Worm (Caenorhabditis elegans) whole organism, late embryonic: ENCODE results near the gene C34B4.4.

Experiments
- C38D4.7 ChIP-seq: fragments of 200-800 bp; sonication (Bioruptor generic); optimal IDR thresholded peaks from 2 replicates; lab custom pipeline; 2018; ENCODE audit warnings: mild to moderate bottlenecking, missing genetic modification characterization, moderate library complexity, missing compliant biosample characterization
- ahr-1 ChIP-seq: sonication (generic microtip); optimal IDR thresholded peaks from 2 replicates; lab custom pipeline; 2016; ENCODE audit warnings: missing genetic modification characterization, missing compliant biosample characterization
- ama-1 ChIP-seq: fragments of 150-350 bp; optimal IDR thresholded peaks from 2 replicates; lab custom pipeline; 2014
- ceh-14 ChIP-seq: sonication (generic microtip); optimal IDR thresholded peaks from 2 replicates; lab custom pipeline; 2016; ENCODE audit warnings: missing genotype, missing genetic modification characterization, missing compliant biosample characterization
- ceh-18 ChIP-seq: sonication (generic microtip); optimal IDR thresholded peaks from 2 replicates; lab custom pipeline; 2016; ENCODE audit warnings: missing genetic modification characterization, missing compliant biosample characterization
- ceh-19 ChIP-seq: fragments of 200-800 bp; sonication (Bioruptor generic); optimal IDR thresholded peaks from 2 replicates; lab custom pipeline; 2018; ENCODE audit warnings: mild to moderate bottlenecking, missing genetic modification characterization, missing compliant biosample characterization
- ceh-2 ChIP-seq: sonication (generic microtip); optimal IDR thresholded peaks from 2 replicates; lab custom pipeline; 2016; ENCODE audit warnings: missing genotype, missing genetic modification characterization, missing compliant biosample characterization
- ceh-24 ChIP-seq: sonication (generic microtip); optimal IDR thresholded peaks from 2 replicates; lab custom pipeline; 2016; ENCODE audit warnings: mild to moderate bottlenecking, missing genetic modification characterization, missing compliant biosample characterization
- ceh-31 ChIP-seq: sonication (generic microtip); optimal IDR thresholded peaks from 2 replicates; lab custom pipeline; 2016; ENCODE audit warnings: missing genetic modification characterization, missing compliant biosample characterization
- ceh-34 ChIP-seq: sonication (generic microtip); optimal IDR thresholded peaks from 2 replicates; lab custom pipeline; 2016; ENCODE audit warnings: mild to moderate bottlenecking, missing genetic modification characterization, missing compliant biosample characterization
- ceh-48 ChIP-seq: sonication (generic microtip); optimal IDR thresholded peaks from 2 replicates; lab custom pipeline; 2016; ENCODE audit warnings: missing genetic modification characterization, inconsistent platforms, missing compliant biosample characterization
- ceh-6 ChIP-seq: fragments of 200-800 bp; sonication (Bioruptor generic); optimal IDR thresholded peaks from 2 replicates; lab custom pipeline; 2018; ENCODE audit warnings: mild to moderate bottlenecking, missing genetic modification characterization, missing compliant biosample characterization
- dmd-4 ChIP-seq: sonication (generic microtip); optimal IDR thresholded peaks from 2 replicates; lab custom pipeline; 2016; ENCODE audit warnings: borderline replicate concordance, missing genetic modification characterization, missing compliant biosample characterization
- elt-2 ChIP-seq: sonication (generic microtip); optimal IDR thresholded peaks from 2 replicates; lab custom pipeline; 2016; ENCODE audit warnings: missing genetic modification reagents, missing genetic modification characterization, missing compliant biosample characterization
- elt-4 ChIP-seq: sonication (generic microtip); optimal IDR thresholded peaks from 2 replicates; lab custom pipeline; 2016; ENCODE audit warnings: missing genetic modification characterization, missing compliant biosample characterization
- ets-4 ChIP-seq: sonication (generic microtip); optimal IDR thresholded peaks from 2 replicates; lab custom pipeline; 2016; ENCODE audit warnings: missing genetic modification characterization, missing compliant biosample characterization
- hlh-13 ChIP-seq: fragments of 200-800 bp; sonication (Bioruptor generic); optimal IDR thresholded peaks from 2 replicates; lab custom pipeline; 2018; ENCODE audit warnings: mild to moderate bottlenecking, missing genetic modification characterization, missing compliant biosample characterization
- hlh-15 ChIP-seq: sonication (generic microtip); optimal IDR thresholded peaks from 2 replicates; lab custom pipeline; 2016; ENCODE audit warnings: missing genetic modification characterization, missing compliant biosample characterization
- hlh-8 ChIP-seq: sonication (generic microtip); optimal IDR thresholded peaks from 2 replicates; lab custom pipeline; 2016; ENCODE audit warnings: missing genotype, missing genetic modification characterization, missing compliant biosample characterization
- lim-6 ChIP-seq: sonication (generic microtip); optimal IDR thresholded peaks from 2 replicates; lab custom pipeline; 2016; ENCODE audit warnings: missing genetic modification characterization, missing compliant biosample characterization
- lin-11 ChIP-seq: fragments of 200-800 bp; sonication (Bioruptor generic); optimal IDR thresholded peaks from 2 replicates; lab custom pipeline; 2018; ENCODE audit warnings: mild to moderate bottlenecking, missing genetic modification characterization, missing compliant biosample characterization
- nfya-1 ChIP-seq: sonication (generic microtip); optimal IDR thresholded peaks from 2 replicates; lab custom pipeline; 2017; ENCODE audit warnings: missing genetic modification characterization, mild to moderate bottlenecking, missing compliant biosample characterization, antibody characterized with exemption, moderate library complexity
- pag-3 ChIP-seq: sonication (generic microtip); optimal IDR thresholded peaks from 2 replicates; lab custom pipeline; 2016; ENCODE audit warnings: missing compliant biosample characterization, missing genetic modification characterization, borderline replicate concordance
- pat-9 ChIP-seq: fragments of 200-800 bp; sonication (Bioruptor generic); optimal IDR thresholded peaks from 2 replicates; lab custom pipeline; 2018; ENCODE audit warnings: mild to moderate bottlenecking, missing genetic modification characterization, moderate library complexity, missing compliant biosample characterization
- pha-4 ChIP-seq: fragments of 150-350 bp; optimal IDR thresholded peaks from 2 replicates; lab custom pipeline; 2018; ENCODE audit warnings: missing biosample characterization, missing genetic modification reagents, missing genetic modification characterization
- ref-2 ChIP-seq: sonication (generic microtip); optimal IDR thresholded peaks from 2 replicates; lab custom pipeline; 2016; ENCODE audit warnings: missing genetic modification characterization, missing compliant biosample characterization
- sox-2 ChIP-seq: fragments of 200-800 bp; sonication (Bioruptor generic); IDR thresholded peaks from 2 replicates; pipeline ENCODE4 v1.3.6; 2022; ENCODE audit warnings: missing genetic modification reagents, missing genetic modification characterization, missing compliant biosample characterization
- sox-4 ChIP-seq: sonication (generic microtip); optimal IDR thresholded peaks from 2 replicates; lab custom pipeline; 2017; ENCODE audit warnings: mild to moderate bottlenecking, missing genetic modification characterization, inconsistent platforms, missing compliant biosample characterization
- unc-42 ChIP-seq: sonication (generic microtip); optimal IDR thresholded peaks from 2 replicates; lab custom pipeline; 2016; ENCODE audit warnings: missing genotype, missing genetic modification characterization, missing compliant biosample characterization
- unc-55 ChIP-seq: sonication (generic microtip); optimal IDR thresholded peaks from 2 replicates; lab custom pipeline; 2017; ENCODE audit warnings: missing biosample characterization, missing genetic modification reagents, missing genetic modification characterization
- zip-5 ChIP-seq: sonication (generic microtip); optimal IDR thresholded peaks from 2 replicates; lab custom pipeline; 2016; ENCODE audit warnings: missing genetic modification characterization, missing compliant biosample characterization

The C34B4.4 gene

ce11 chrV:13112937-13113497, 22.8 kb downstream of the C34B4.4 start:
- TF ChIP-seq ceh-2 (tag; lab: Kevin White, UChicago) = no peak
- peak; percentile 83 for TF ChIP-seq unc-42

ce11 chrV:13114552-13115237, 24.5 kb downstream of the C34B4.4 start:
- TF ChIP-seq unc-55 (GFP tag; lab: Kevin White, UChicago) (no peak), hlh-13 (no peak), pha-4 (tag; lab: Kevin White, UChicago) (no peak), unc-42 (peak; percentile 52)
- TF ChIP-seq, all 69 proteins: peak for 1

ce11 chrV:13116114-13116603, 26.0 kb downstream of the C34B4.4 start, which contains the start of gene acly-2:
TSS of gene acly-2 (plus strand) at chrV:13116488.
- no peak for TF ChIP-seq elt-4 (tag; lab: Kevin White, UChicago)
- no peak for TF ChIP-seq sox-2 (GFP tag; lab: Robert Waterston, UW)
- no peak for TF ChIP-seq ceh-48 (tag; lab: Kevin White, UChicago)
- no peak for TF ChIP-seq ama-1
- no peak for TF ChIP-seq ceh-14

ce11 chrV:13120097-13120496, 29.9 kb downstream of the C34B4.4 start, which contains the start of gene max-1:
TSS of gene max-1 (minus strand) at chrV:13120220.
- TF ChIP-seq ceh-2 (tag; lab: Kevin White, UChicago) (no peak), lim-6 (tag; lab: Kevin White, UChicago) (no peak), ets-4 (tag; lab: Kevin White, UChicago) (no peak), ceh-24 (tag; lab: Kevin White, UChicago) (no peak), zip-5 (tag; lab: Kevin White, UChicago) (no peak), ceh-19 (GFP tag; lab: Kevin White, UChicago) (no peak), pat-9 (tag; lab: Kevin White, UChicago) (no peak), unc-55 (GFP tag; lab: Kevin White, UChicago) (peak; percentile 25), elt-2 (tag; lab: Kevin White, UChicago) (no peak), dmd-4 (tag; lab: Kevin White, UChicago) (no peak), ceh-31 (tag; lab: Kevin White, UChicago) (peak; percentile 12), hlh-15 (tag; lab: Kevin White, UChicago) (no peak), nfya-1 (tag; lab: Kevin White, UChicago) (no peak), hlh-8 (no peak), pag-3 (tag; lab: Kevin White, UChicago) (no peak)

ce11 chrV:13121266-13121665, 31.1 kb downstream of the C34B4.4 start:
- TF ChIP-seq ahr-1 (no peak), ceh-6 (GFP tag; lab: Kevin White, UChicago) (no peak), ceh-18 (tag; lab: Kevin White, UChicago) (no peak)

- TF ChIP-seq ceh-19 (GFP tag; lab: Kevin White, UChicago) = no peak
- TF ChIP-seq lin-11 = no peak
- TF ChIP-seq nfya-1 (tag; lab: Kevin White, UChicago) = no peak
- TF ChIP-seq sox-4 (tag; lab: Kevin White, UChicago) = no peak
- no peak for TF ChIP-seq ref-2
- TF ChIP-seq ceh-34 (tag; lab: Kevin White, UChicago) = no peak
- no peak for TF ChIP-seq hlh-8
- no peak for TF ChIP-seq C38D4.7 (GFP tag; lab: Kevin White, UChicago)
- no peak for TF ChIP-seq ceh-48 (tag; lab: Kevin White, UChicago)
- no peak for TF ChIP-seq elt-2 (tag; lab: Kevin White, UChicago)
- no peak for TF ChIP-seq hlh-15 (tag; lab: Kevin White, UChicago)
Observed at ce11 chrV:13129895-13130294, 39.7 kb downstream of the C34B4.4 start, which contains the start of gene eat-6. TSS of gene eat-6 (minus strand) at chrV:13129995.
